Fruit fly (Drosophila melanogaster): Measurements from ENCODE around the gene Remo.

The Remo gene

DNA sequence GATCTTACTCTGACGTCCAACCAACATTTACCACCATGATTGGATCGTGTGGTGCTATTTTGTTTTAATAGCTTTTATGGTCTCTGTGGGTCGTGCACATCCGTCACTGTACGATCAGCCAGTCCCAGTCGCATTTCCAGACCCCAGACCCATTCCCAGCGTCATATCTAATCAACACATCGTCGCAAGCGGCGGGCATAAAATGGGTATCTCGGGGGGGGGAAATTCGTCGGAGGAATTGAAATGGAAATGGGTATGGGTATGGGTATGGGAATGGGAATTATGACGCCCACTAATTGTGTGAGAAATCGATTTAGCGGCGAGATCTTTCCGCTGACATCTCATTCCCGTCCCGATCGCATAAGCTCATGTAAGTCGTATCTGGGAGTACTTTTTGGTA is 22.9 kb downstream of the Remo start (continued):
- peak; percentile 3 for TF ChIP-seq HHEX (GFP tag; optimal IDR thresholded peaks at IDR 0.05)
- peak; percentile 24 for TF ChIP-seq abd-A (tag; optimal IDR thresholded peaks at IDR 0.05)
- no peak for TF ChIP-seq NfI (GFP tag; optimal IDR thresholded peaks at IDR 0.05)
- TF ChIP-seq NFAT (GFP tag; IDR thresholded peaks at IDR 0.05) = 0 out of 2 replicates have a peak, but pooled peaks have one; percentile 31
- 0 out of 3 replicates have a peak, but pooled peaks have one; percentile 34 for TF ChIP-seq Dbx (GFP tag; IDR thresholded peaks at IDR 0.05)
- no peak for TF ChIP-seq dan (GFP tag; IDR thresholded peaks at IDR 0.05)
- TF ChIP-seq CG10209 (GFP tag; optimal IDR thresholded peaks at IDR 0.05) = peak; percentile 5
- no peak for TF ChIP-seq CG18262 (tag; optimal IDR thresholded peaks at IDR 0.05)
- no peak for TF ChIP-seq danr (GFP tag; IDR thresholded peaks at IDR 0.05)

DNA sequence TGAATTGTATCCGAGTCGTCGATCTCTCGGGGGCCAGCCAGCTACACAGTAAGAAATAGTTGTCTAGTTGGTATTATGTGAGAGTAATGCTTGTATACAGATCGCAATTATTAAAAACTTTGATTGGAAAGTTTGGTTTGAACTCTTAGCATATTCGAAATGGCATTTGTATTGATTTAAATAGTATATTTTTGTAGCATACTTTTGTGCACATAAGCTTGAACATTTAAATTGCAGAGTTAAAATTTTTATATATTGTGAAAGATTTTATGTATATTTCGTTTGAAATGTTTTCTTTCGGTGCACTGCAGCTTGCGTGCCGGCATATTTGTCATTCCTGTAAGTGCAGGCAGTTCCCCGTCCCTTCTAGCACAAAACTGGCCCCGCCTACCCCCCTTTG is 24.3 kb downstream of the Remo start:
- no peak for TF ChIP-seq Usf (GFP tag; optimal IDR thresholded peaks at IDR 0.05)
- no peak for TF ChIP-seq hb (GFP tag; IDR thresholded peaks at IDR 0.05; ENCODE audit: partially characterized antibody)
- no peak for TF ChIP-seq Nf-YA (GFP tag; IDR thresholded peaks at IDR 0.05)
- 0 out of 3 replicates have a peak, but pooled peaks have one; percentile 9 for TF ChIP-seq row (GFP tag; IDR thresholded peaks at IDR 0.05)
- peak; percentile 32 for TF ChIP-seq gem (tag; optimal IDR thresholded peaks at IDR 0.05)
- peak in 1 of 2 experiments; percentile 34 for TF ChIP-seq bsh (GFP tag; optimal IDR thresholded peaks at IDR 0.05)
- peak; percentile 21; the same call in 1 of the 2 replicates for TF ChIP-seq crol (GFP tag; IDR thresholded peaks at IDR 0.05)
- TF ChIP-seq Blimp-1 (GFP tag; optimal IDR thresholded peaks at IDR 0.05) = peak; percentile 8
- TF ChIP-seq Drgx (GFP tag; IDR thresholded peaks at IDR 0.05) = peak; percentile 68
- TF ChIP-seq CG11504 (tag; optimal IDR thresholded peaks at IDR 0.05) = peak; percentile 15
- peak; percentile 24 for TF ChIP-seq nom (GFP tag; optimal IDR thresholded peaks at IDR 0.05)
- TF ChIP-seq Dfd (GFP tag; optimal IDR thresholded peaks at IDR 0.05) = no peak
- no peak for TF ChIP-seq CG6689 (GFP tag; IDR thresholded peaks at IDR 0.05)
- TF ChIP-seq Med (GFP tag) = peak; percentile 25
- peak; percentile 2 for TF ChIP-seq lbe (GFP tag; optimal IDR thresholded peaks at IDR 0.05)
- no peak for TF ChIP-seq CG12942 (GFP tag; optimal IDR thresholded peaks at IDR 0.05)

DNA sequence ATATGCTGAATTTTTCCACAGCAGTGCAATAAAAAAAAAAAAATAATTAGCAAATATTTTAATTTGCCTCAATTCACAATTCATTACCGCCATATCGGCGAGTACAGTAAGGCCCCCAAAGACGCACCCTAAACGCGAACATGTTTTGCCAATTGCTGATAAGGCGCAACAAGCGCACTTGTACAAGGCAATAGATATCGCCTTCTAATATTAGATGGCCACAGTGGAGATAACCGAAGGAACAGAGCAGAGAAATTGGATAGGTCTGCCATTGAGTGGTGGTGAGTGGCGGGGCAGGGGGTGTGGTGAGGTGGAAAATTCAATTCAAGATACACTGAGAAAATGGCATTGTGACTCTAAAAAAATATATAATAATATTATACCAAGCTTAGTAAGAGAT is 25.3 kb downstream of the Remo start:
- TF ChIP-seq HLH54F (GFP tag; optimal IDR thresholded peaks at IDR 0.05) (no peak), caup (GFP tag; optimal IDR thresholded peaks at IDR 0.05; ENCODE audit: severe bottlenecking) (peak; percentile 66), NFAT (GFP tag; IDR thresholded peaks at IDR 0.05) (no peak), CG3995 (GFP tag; optimal IDR thresholded peaks at IDR 0.05) (no peak), Ets65A (GFP tag) (no peak), NK7.1 (GFP tag; optimal IDR thresholded peaks at IDR 0.05) (no peak), CG10267 (tag; optimal IDR thresholded peaks at IDR 0.05) (no peak), Med (GFP tag) (peak; percentile 9), exex (tag; optimal IDR thresholded peaks at IDR 0.05) (peak; percentile 57), esg (GFP tag; conservative IDR thresholded peaks at IDR 0.05) (no peak), row (GFP tag; IDR thresholded peaks at IDR 0.05) (0 out of 3 replicates have a peak, but pooled peaks have one; percentile 6), mirr (GFP tag; optimal IDR thresholded peaks at IDR 0.05) (peak; percentile 90), grau (tag; optimal IDR thresholded peaks at IDR 0.05) (peak; percentile 52), crol (GFP tag; IDR thresholded peaks at IDR 0.05) (peak; percentile 63), grn (GFP tag; optimal IDR thresholded peaks at IDR 0.05) (peak; percentile 24)

DNA sequence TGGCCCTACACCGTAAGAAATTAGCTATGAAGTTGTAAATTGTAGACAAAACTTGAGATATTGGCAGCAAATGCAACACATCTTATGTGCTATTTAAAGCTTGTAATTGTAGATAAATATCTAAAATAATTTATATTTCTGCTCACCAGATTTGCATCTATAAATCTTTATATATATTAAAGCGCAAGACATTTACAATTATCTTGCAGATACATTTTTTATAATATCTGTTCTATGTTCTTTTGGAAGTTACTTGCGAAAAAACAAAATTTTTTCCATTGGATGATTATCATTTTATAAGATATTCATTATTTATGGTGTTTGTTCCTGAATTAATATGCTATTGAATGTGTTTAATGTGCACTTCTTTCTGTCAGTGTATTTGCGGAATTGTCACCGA is 26.5 kb downstream of the Remo start:
- TF ChIP-seq dati (GFP tag; IDR thresholded peaks at IDR 0.05) (no peak), twi (tag; optimal IDR thresholded peaks at IDR 0.05) (no peak), pan (optimal IDR thresholded peaks at IDR 0.05) (no peak), pan (GFP tag; optimal IDR thresholded peaks at IDR 0.05 in 1 of 2, IDR thresholded peaks at IDR 0.05 in 1 of 2) (no peak), CG11504 (tag; optimal IDR thresholded peaks at IDR 0.05) (peak; percentile 16), CG10565 (GFP tag; optimal IDR thresholded peaks at IDR 0.05) (no peak), bsh (GFP tag; optimal IDR thresholded peaks at IDR 0.05) (peak in 1 of 2 experiments; percentile 10), CG6689 (GFP tag; IDR thresholded peaks at IDR 0.05) (0 out of 2 replicates have a peak, but pooled peaks have one; percentile 8), esg (GFP tag; conservative IDR thresholded peaks at IDR 0.05) (0 out of 2 replicates have a peak, but pooled peaks have one; percentile 7), MTF-1 (GFP tag; optimal IDR thresholded peaks at IDR 0.05; ENCODE audit: borderline replicate concordance) (no peak), Drgx (GFP tag; IDR thresholded peaks at IDR 0.05) (peak; percentile 15; the same call in 1 of the 2 replicates), Mad (GFP tag; optimal IDR thresholded peaks at IDR 0.05) (no peak), gem (tag; optimal IDR thresholded peaks at IDR 0.05) (peak; percentile 20), crol (GFP tag; IDR thresholded peaks at IDR 0.05) (no peak)
